Fruit fly (Drosophila melanogaster) whole organism, embryonic: ENCODE data around the gene ppk24.

Source experiments
- Ada2b ChIP-seq: fragments of 200-800 bp; sonication (Bioruptor generic); IDR thresholded peaks from 2 replicates; pipeline ENCODE4 v1.3.6; 2022; ENCODE audit warnings: missing biosample characterization, missing genetic modification characterization
- Aef1 ChIP-seq: fragments of 200-800 bp; sonication (Bioruptor generic); IDR thresholded peaks from 3 replicates; pipeline ENCODE4 v1.3.6; 2022; ENCODE audit warnings: missing biosample characterization, missing genetic modification characterization
- Bdp1 ChIP-seq: fragments of 200-800 bp; sonication (Bioruptor generic); optimal IDR thresholded peaks from 3 replicates; lab custom pipeline; 2016; ENCODE audit warnings: missing biosample characterization, missing genetic modification characterization
- CG10274 ChIP-seq: fragments of 200-800 bp; sonication (Bioruptor generic); optimal IDR thresholded peaks from 3 replicates; lab custom pipeline; 2017; ENCODE audit warnings: missing biosample characterization, mild to moderate bottlenecking, missing genetic modification characterization
- CG10543 ChIP-seq: fragments of 200-800 bp; sonication (Bioruptor generic); optimal IDR thresholded peaks from 3 replicates; lab custom pipeline; 2017; ENCODE audit warnings: missing biosample characterization, mild to moderate bottlenecking, missing genetic modification characterization, moderate library complexity
- CG10654 ChIP-seq: fragments of 200-800 bp; sonication (Bioruptor generic); optimal IDR thresholded peaks from 2 replicates; lab custom pipeline; 2016; ENCODE audit warnings: missing biosample characterization, missing genetic modification characterization
- CG11085 ChIP-seq: fragments of 200-800 bp; sonication (Bioruptor generic); IDR thresholded peaks from 2 replicates; pipeline ENCODE4 v1.3.6; 2022; ENCODE audit warnings: missing biosample characterization, missing genetic modification characterization
- CG12744 ChIP-seq: fragments of 200-800 bp; sonication (Bioruptor generic); optimal IDR thresholded peaks from 2 replicates; lab custom pipeline; 2016; ENCODE audit warnings: missing biosample characterization, missing genetic modification characterization
- CG12769 ChIP-seq: fragments of 200-800 bp; sonication (Bioruptor generic); optimal IDR thresholded peaks from 2 replicates; lab custom pipeline; 2019; ENCODE audit warnings: missing biosample characterization, mild to moderate bottlenecking, missing genetic modification characterization, moderate library complexity
- CG13775 ChIP-seq: fragments of 200-800 bp; sonication (Bioruptor generic); optimal IDR thresholded peaks from 3 replicates; lab custom pipeline; 2017; ENCODE audit warnings: missing biosample characterization, mild to moderate bottlenecking, missing genetic modification characterization
- CG14441 ChIP-seq: fragments of 200-800 bp; sonication (Bioruptor generic); IDR thresholded peaks from 2 replicates; pipeline ENCODE4 v1.3.6; 2022; ENCODE audit warnings: missing biosample characterization, missing genetic modification characterization
- CG15696 ChIP-seq: fragments of 200-800 bp; sonication (Bioruptor generic); optimal IDR thresholded peaks from 2 replicates; lab custom pipeline; 2019; ENCODE audit warnings: missing biosample characterization, mild to moderate bottlenecking, missing genetic modification characterization, moderate library complexity
- CG1602 ChIP-seq: fragments of 200-800 bp; sonication (Bioruptor generic); optimal IDR thresholded peaks from 3 replicates; lab custom pipeline; 2016; ENCODE audit warnings: missing biosample characterization, missing genetic modification characterization
- CG17361 ChIP-seq: fragments of 200-800 bp; sonication (Bioruptor generic); IDR thresholded peaks from 3 replicates; pipeline ENCODE4 v1.3.6; 2022; ENCODE audit warnings: missing biosample characterization, missing genetic modification characterization
- CG2116 ChIP-seq: fragments of 200-800 bp; sonication (Bioruptor generic); optimal IDR thresholded peaks from 3 replicates; lab custom pipeline; 2018; ENCODE audit warnings: missing biosample characterization, mild to moderate bottlenecking, missing genetic modification characterization
- CG32772 ChIP-seq: fragments of 200-800 bp; sonication (Bioruptor generic); IDR thresholded peaks from 2 replicates; pipeline ENCODE4 v1.3.6; 2022; ENCODE audit warnings: missing biosample characterization, missing genetic modification characterization
- CG3281 ChIP-seq: fragments of 200-800 bp; sonication (Bioruptor generic); optimal IDR thresholded peaks from 3 replicates; lab custom pipeline; 2017; ENCODE audit warnings: missing biosample characterization, mild to moderate bottlenecking, missing genetic modification characterization
- CG4707 ChIP-seq: fragments of 200-800 bp; sonication (Bioruptor generic); optimal IDR thresholded peaks from 2 replicates; lab custom pipeline; 2018; ENCODE audit warnings: missing biosample characterization, mild to moderate bottlenecking, missing genetic modification characterization, moderate library complexity
- CG5180 ChIP-seq: fragments of 200-800 bp; sonication (Bioruptor generic); optimal IDR thresholded peaks from 3 replicates; lab custom pipeline; 2017; ENCODE audit warnings: missing biosample characterization, missing genetic modification characterization, mild to moderate bottlenecking, moderate library complexity, missing genetic modification reagents
- CG6254 ChIP-seq: fragments of 200-800 bp; sonication (Bioruptor generic); optimal IDR thresholded peaks from 3 replicates; lab custom pipeline; 2017; ENCODE audit warnings: mild to moderate bottlenecking, missing biosample characterization, missing genetic modification reagents, missing genetic modification characterization
- CG6654 ChIP-seq: fragments of 200-800 bp; sonication (Bioruptor generic); optimal IDR thresholded peaks from 2 replicates; lab custom pipeline; 2017; ENCODE audit warnings: missing biosample characterization, mild to moderate bottlenecking, missing genetic modification characterization
- CG6765 ChIP-seq: fragments of 200-800 bp; sonication (Bioruptor generic); optimal IDR thresholded peaks from 3 replicates; lab custom pipeline; 2017; ENCODE audit warnings: missing biosample characterization, mild to moderate bottlenecking, missing genetic modification characterization
- CG9437 ChIP-seq: fragments of 200-800 bp; sonication (Bioruptor generic); optimal IDR thresholded peaks from 2 replicates; lab custom pipeline; 2018; ENCODE audit warnings: missing biosample characterization, mild to moderate bottlenecking, missing genetic modification characterization
- CoRest ChIP-seq: fragments of 200-800 bp; sonication (Bioruptor generic); optimal IDR thresholded peaks from 3 replicates; lab custom pipeline; 2018; ENCODE audit warnings: missing biosample characterization, mild to moderate bottlenecking, missing genetic modification characterization, moderate library complexity
- Deaf1 ChIP-seq: fragments of 200-800 bp; optimal IDR thresholded peaks from 3 replicates; lab custom pipeline; 2019; ENCODE audit warnings: missing biosample characterization, mild to moderate bottlenecking, missing genetic modification characterization, moderate library complexity
- Doc2 ChIP-seq: fragments of 200-800 bp; sonication (Bioruptor generic); IDR thresholded peaks from 2 replicates; pipeline ENCODE4 v1.3.6; 2022; ENCODE audit warnings: missing biosample characterization, missing genetic modification characterization
- Gsc ChIP-seq: fragments of 200-800 bp; sonication (Bioruptor generic); IDR thresholded peaks from 2 replicates; pipeline ENCODE4 v1.3.6; 2022; ENCODE audit warnings: missing biosample characterization, missing genetic modification characterization
- HLH3B ChIP-seq: fragments of 200-800 bp; sonication (Bioruptor generic); IDR thresholded peaks from 2 replicates; pipeline ENCODE4 v1.3.6; 2022; ENCODE audit warnings: missing biosample characterization, missing genetic modification characterization
- HLHmδ ChIP-seq: fragments of 200-800 bp; sonication (Bioruptor generic); optimal IDR thresholded peaks from 2 replicates; lab custom pipeline; 2018; ENCODE audit warnings: missing biosample characterization, mild to moderate bottlenecking, missing genetic modification characterization, moderate library complexity
- Hmx ChIP-seq: fragments of 200-800 bp; sonication (Bioruptor generic); optimal IDR thresholded peaks from 2 replicates; lab custom pipeline; 2016; ENCODE audit warnings: missing biosample characterization, missing genetic modification characterization
- Max ChIP-seq: fragments of 200-800 bp; sonication (Bioruptor generic); optimal IDR thresholded peaks from 2 replicates; lab custom pipeline; 2016; ENCODE audit warnings: missing biosample characterization, mild to moderate bottlenecking, missing genetic modification characterization
- Mes4 ChIP-seq: fragments of 200-800 bp; sonication (Bioruptor generic); optimal IDR thresholded peaks from 2 replicates; lab custom pipeline; 2016; ENCODE audit warnings: missing biosample characterization, missing genetic modification characterization
- Ssrp ChIP-seq: fragments of 200-800 bp; sonication (Bioruptor generic); optimal IDR thresholded peaks from 2 replicates; lab custom pipeline; 2018; ENCODE audit warnings: missing biosample characterization, mild to moderate bottlenecking, missing genetic modification characterization, moderate library complexity
- Trl ChIP-seq, 3 experiments: fragments of >200 bp in 2 of 3; fragments of 200-800 bp in 1 of 3; sonication (Bioruptor generic) in 1 of 3; optimal IDR thresholded peaks; 2 replicates in 1 of 3; 3 replicates in 2 of 3; lab custom pipeline; 2016 to 2017; ENCODE audit warnings: missing biosample characterization in 1 of 3, missing genetic modification characterization in 1 of 3
- aop ChIP-seq: fragments of 200-800 bp; sonication (Bioruptor generic); IDR thresholded peaks from 2 replicates; pipeline ENCODE4 v1.3.6; 2022; ENCODE audit warnings: missing biosample characterization, missing genetic modification characterization
- bsh ChIP-seq, 2 experiments: fragments of 200-800 bp; sonication (Bioruptor generic); optimal IDR thresholded peaks; 2 replicates each; lab custom pipeline; 2017 to 2018; ENCODE audit warnings: mild to moderate bottlenecking in 2 of 2, missing biosample characterization in 2 of 2, missing genetic modification characterization in 2 of 2, moderate library complexity in 1 of 2
- chinmo ChIP-seq: fragments of 200-800 bp; sonication (Bioruptor generic); IDR thresholded peaks from 4 replicates; pipeline ENCODE4 v1.3.6; 2022; ENCODE audit warnings: missing biosample characterization, missing genetic modification characterization; ENCODE audit not compliant: partially characterized antibody
- dmrt99B ChIP-seq: fragments of 200-800 bp; sonication (Bioruptor generic); optimal IDR thresholded peaks from 2 replicates; lab custom pipeline; 2018; ENCODE audit warnings: missing biosample characterization, mild to moderate bottlenecking, missing genetic modification characterization, moderate library complexity
- emc ChIP-seq: fragments of 200-800 bp; sonication (Bioruptor generic); optimal IDR thresholded peaks from 2 replicates; lab custom pipeline; 2016; ENCODE audit warnings: missing biosample characterization, missing genetic modification characterization
- ftz-f1 ChIP-seq: fragments of 200-800 bp; sonication (Bioruptor generic); optimal IDR thresholded peaks from 2 replicates; lab custom pipeline; 2016; ENCODE audit warnings: missing biosample characterization, missing genetic modification characterization
- ind ChIP-seq: fragments of 200-800 bp; sonication (Bioruptor generic); optimal IDR thresholded peaks from 3 replicates; lab custom pipeline; 2016; ENCODE audit warnings: missing biosample characterization, missing genetic modification characterization
- inv ChIP-seq: fragments of 200-800 bp; sonication (Bioruptor generic); IDR thresholded peaks from 2 replicates; pipeline ENCODE4 v1.3.6; 2022; ENCODE audit warnings: missing biosample characterization, missing genetic modification characterization; ENCODE audit not compliant: partially characterized antibody
- jigr1 ChIP-seq: fragments of 200-800 bp; sonication (Bioruptor generic); IDR thresholded peaks from 3 replicates; pipeline ENCODE4 v1.3.6; 2022; ENCODE audit warnings: missing biosample characterization, missing genetic modification characterization
- jumu ChIP-seq: fragments of 200-800 bp; sonication (Bioruptor generic); optimal IDR thresholded peaks from 3 replicates; lab custom pipeline; 2016; ENCODE audit warnings: missing biosample characterization, missing genetic modification characterization
- pb ChIP-seq: fragments of 200-800 bp; sonication (Bioruptor generic); optimal IDR thresholded peaks from 3 replicates; lab custom pipeline; 2016; ENCODE audit warnings: missing biosample characterization, missing genetic modification characterization
- salm ChIP-seq: fragments of 200-800 bp; sonication (Bioruptor generic); optimal IDR thresholded peaks from 2 replicates; lab custom pipeline; 2018; ENCODE audit warnings: missing biosample characterization, mild to moderate bottlenecking, missing genetic modification characterization
- ssp ChIP-seq: fragments of 200-800 bp; sonication (Bioruptor generic); IDR thresholded peaks from 2 replicates; pipeline ENCODE4 v1.3.6; 2022; ENCODE audit warnings: missing biosample characterization, missing genetic modification characterization
- vvl ChIP-seq: fragments of 200-800 bp; sonication (Bioruptor generic); IDR thresholded peaks from 2 replicates; pipeline ENCODE4 v1.3.6; 2022; ENCODE audit warnings: missing biosample characterization, missing genetic modification characterization

Gene ppk24

dm6 chr3R:31252093-31252962 lies 13.2 kb upstream of the ppk24 start, which contains the start of the genes qless and mRpL32 (continued):
- TF ChIP-seq Trl (optimal IDR thresholded peaks at IDR 0.05; lab: Kevin White, UChicago), result no peak
- TF ChIP-seq Trl (GFP tag; optimal IDR thresholded peaks at IDR 0.05; lab: Kevin White, UChicago), result peak; percentile 77
- TF ChIP-seq Gsc, result peak; percentile 45; the same call in 1 of the 2 replicates
- TF ChIP-seq Bdp1 (GFP tag; lab: Kevin White, UChicago), result peak; percentile 26
- peak; percentile 95 for TF ChIP-seq CG6654
- no peak for TF ChIP-seq aop (GFP tag; lab: Robert Waterston, UW)
- TF ChIP-seq bsh (GFP tag; optimal IDR thresholded peaks at IDR 0.05; lab: Kevin White, UChicago), result peak in 1 of 2 experiments; percentile 29
- TF ChIP-seq Ssrp, result no peak
- peak; percentile 83 for TF ChIP-seq ind
- peak; percentile 65 for TF ChIP-seq HLH3B (GFP tag; lab: Robert Waterston, UW)
- peak; percentile 20 for TF ChIP-seq CoRest (tag; lab: Kevin White, UChicago)
- TF ChIP-seq CG12769 (tag; lab: Kevin White, UChicago), result peak; percentile 31
- TF ChIP-seq CG6765 (GFP tag; lab: Kevin White, UChicago), result no peak
- TF ChIP-seq inv (GFP tag; lab: Robert Waterston, UW), result peak; percentile 30; the same call in 1 of the 2 replicates
- peak; percentile 52; the same call in 1 of the 4 replicates for TF ChIP-seq chinmo (GFP tag; lab: Robert Waterston, UW)
- TF ChIP-seq salm (tag; lab: Kevin White, UChicago), result no peak
- peak; percentile 83 for TF ChIP-seq jumu
- TF ChIP-seq CG14441 (GFP tag; lab: Robert Waterston, UW), result peak; percentile 88
- peak; percentile 80 for TF ChIP-seq CG2116 (GFP tag; lab: Kevin White, UChicago)
- TF ChIP-seq Hmx (GFP tag; lab: Kevin White, UChicago), result no peak
- TF ChIP-seq CG10274 (GFP tag; lab: Kevin White, UChicago), result no peak
- peak; percentile 86 for TF ChIP-seq CG17361 (GFP tag; lab: Robert Waterston, UW)
- TF ChIP-seq Mes4 (GFP tag; lab: Kevin White, UChicago), result peak; percentile 40
- peak; percentile 75 for TF ChIP-seq Ada2b (GFP tag; lab: Robert Waterston, UW)
- peak; percentile 65 for TF ChIP-seq Aef1 (GFP tag; lab: Robert Waterston, UW)
- peak; percentile 51; the same call in 1 of the 2 replicates for TF ChIP-seq CG11085 (GFP tag; lab: Robert Waterston, UW)
- peak; percentile 72 for TF ChIP-seq CG10654 (GFP tag; lab: Kevin White, UChicago)
- peak; percentile 76 for TF ChIP-seq Max (GFP tag; lab: Kevin White, UChicago)
- peak; percentile 56 for TF ChIP-seq CG15696 (tag; lab: Kevin White, UChicago)
- TF ChIP-seq Deaf1 (tag; lab: Kevin White, UChicago), result peak; percentile 94
- no peak for TF ChIP-seq CG6254
- TF ChIP-seq CG3281 (GFP tag; lab: Kevin White, UChicago), result peak; percentile 42
- TF ChIP-seq ssp (GFP tag; lab: Robert Waterston, UW), result peak; percentile 70
- no peak for TF ChIP-seq CG5180 (GFP tag; lab: Kevin White, UChicago)
- TF ChIP-seq dmrt99B (tag; lab: Kevin White, UChicago), result no peak
- peak; percentile 40 for TF ChIP-seq CG13775 (GFP tag; lab: Kevin White, UChicago)
- no peak for TF ChIP-seq pb
- TF ChIP-seq HLHmδ, result peak; percentile 2
- TF ChIP-seq vvl, result peak; percentile 89
- peak; percentile 8 for TF ChIP-seq CG1602 (GFP tag; lab: Kevin White, UChicago)
- TF ChIP-seq Doc2 (GFP tag; lab: Robert Waterston, UW), result no peak
- peak; percentile 100 for TF ChIP-seq CG9437 (GFP tag; lab: Kevin White, UChicago)
- no peak for TF ChIP-seq CG12744 (GFP tag; lab: Kevin White, UChicago)
- TF ChIP-seq CG32772 (GFP tag; lab: Robert Waterston, UW), result peak; percentile 72
- TF ChIP-seq CG10543 (GFP tag; lab: Kevin White, UChicago), result no peak
- no peak for TF ChIP-seq ftz-f1 (GFP tag; lab: Kevin White, UChicago)
- no peak for TF ChIP-seq CG4707
- TF ChIP-seq emc (GFP tag; lab: Kevin White, UChicago), result peak; percentile 72
- TF ChIP-seq jigr1, result no peak
